Fruit fly (Drosophila melanogaster): ENCODE data around the gene Afti.

The Afti gene

dm6 chr3R:14373192-14373827 is 46.8 kb upstream of the Afti start (continued):
- TF ChIP-seq CG11696 (GFP tag; IDR thresholded peaks at IDR 0.05) (peak; percentile 48; the same call in 1 of the 2 replicates), repo (GFP tag; optimal IDR thresholded peaks at IDR 0.05) (peak; percentile 82), Hr78 (GFP tag; optimal IDR thresholded peaks at IDR 0.05) (peak in 1 of 2 experiments; percentile 44), D (optimal IDR thresholded peaks at IDR 0.05) (no peak), D (GFP tag; optimal IDR thresholded peaks at IDR 0.05) (peak; percentile 87), CG14710 (tag; optimal IDR thresholded peaks at IDR 0.05) (peak; percentile 76), Max (GFP tag; optimal IDR thresholded peaks at IDR 0.05) (peak; percentile 83), MBD-R2 (GFP tag; IDR thresholded peaks at IDR 0.05) (peak; percentile 63), CG4282 (GFP tag; optimal IDR thresholded peaks at IDR 0.05) (peak; percentile 95), CG10274 (GFP tag; optimal IDR thresholded peaks at IDR 0.05) (peak; percentile 76), bab2 (GFP tag; optimal IDR thresholded peaks at IDR 0.05) (peak; percentile 92), hth (optimal IDR thresholded peaks at IDR 0.05) (no peak), CG31365 (tag; optimal IDR thresholded peaks at IDR 0.05) (no peak), CG4854 (GFP tag; optimal IDR thresholded peaks at IDR 0.05) (peak; percentile 77), CG15601 (tag; optimal IDR thresholded peaks at IDR 0.05) (peak; percentile 90), CG4820 (GFP tag; optimal IDR thresholded peaks at IDR 0.05) (peak; percentile 87), NFAT (GFP tag; IDR thresholded peaks at IDR 0.05) (no peak; the same call in 1 of the 2 replicates), CG15479 (GFP tag; optimal IDR thresholded peaks at IDR 0.05) (no peak), Dfd (GFP tag; optimal IDR thresholded peaks at IDR 0.05) (no peak), row (GFP tag; IDR thresholded peaks at IDR 0.05) (peak; percentile 96), H2.0 (GFP tag; IDR thresholded peaks at IDR 0.05) (peak; percentile 96), Camta (GFP tag; optimal IDR thresholded peaks at IDR 0.05) (peak; percentile 97), bigmax (GFP tag; optimal IDR thresholded peaks at IDR 0.05) (no peak), sisA (GFP tag; IDR thresholded peaks at IDR 0.05) (peak; percentile 95), knrl (GFP tag; IDR thresholded peaks at IDR 0.05; ENCODE audit: partially characterized antibody) (no peak), phol (tag; optimal IDR thresholded peaks at IDR 0.05) (peak; percentile 95), Sox100B (GFP tag; optimal IDR thresholded peaks at IDR 0.05) (peak; percentile 81), CG10366 (GFP tag; IDR thresholded peaks at IDR 0.05) (peak; percentile 97), ci (GFP tag; IDR thresholded peaks at IDR 0.05) (peak; percentile 99), stwl (tag; optimal IDR thresholded peaks at IDR 0.05) (peak; percentile 3), CG1603 (tag; optimal IDR thresholded peaks at IDR 0.05) (peak; percentile 97), Elba2 (GFP tag; optimal IDR thresholded peaks at IDR 0.05) (peak; percentile 26), dm (GFP tag; optimal IDR thresholded peaks at IDR 0.05) (peak; percentile 92), cad (GFP tag; optimal IDR thresholded peaks at IDR 0.05) (peak; percentile 83), CoRest (tag; optimal IDR thresholded peaks at IDR 0.05) (peak; percentile 95), crol (GFP tag; IDR thresholded peaks at IDR 0.05) (peak; percentile 91), Deaf1 (tag; optimal IDR thresholded peaks at IDR 0.05) (peak; percentile 64), nau (GFP tag; optimal IDR thresholded peaks at IDR 0.05) (peak; percentile 85), CG4424 (GFP tag; optimal IDR thresholded peaks at IDR 0.05) (peak; percentile 91), CG9932 (GFP tag; IDR thresholded peaks at IDR 0.05) (peak; percentile 90), ken (GFP tag; IDR thresholded peaks at IDR 0.05) (peak; percentile 96), CG5953 (GFP tag; IDR thresholded peaks at IDR 0.05) (peak; percentile 96), CG17802 (tag; optimal IDR thresholded peaks at IDR 0.05) (peak; percentile 67), dmrt11E (tag; optimal IDR thresholded peaks at IDR 0.05) (peak; percentile 90), fd96Cb (tag; optimal IDR thresholded peaks at IDR 0.05) (peak; percentile 92), CG7786 (GFP tag; optimal IDR thresholded peaks at IDR 0.05) (peak; percentile 97), E2f1 (GFP tag; IDR thresholded peaks at IDR 0.05) (peak; percentile 77), HHEX (GFP tag; optimal IDR thresholded peaks at IDR 0.05) (peak; percentile 80), sqz (GFP tag; optimal IDR thresholded peaks at IDR 0.05) (peak; percentile 65), gce (GFP tag; IDR thresholded peaks at IDR 0.05) (peak; percentile 74; the same call in 2 of the 3 replicates)

All from whole organism, embryonic.